Worm (Caenorhabditis elegans): ENCODE results near the gene cogc-6.

cogc-6 gene

DNA sequence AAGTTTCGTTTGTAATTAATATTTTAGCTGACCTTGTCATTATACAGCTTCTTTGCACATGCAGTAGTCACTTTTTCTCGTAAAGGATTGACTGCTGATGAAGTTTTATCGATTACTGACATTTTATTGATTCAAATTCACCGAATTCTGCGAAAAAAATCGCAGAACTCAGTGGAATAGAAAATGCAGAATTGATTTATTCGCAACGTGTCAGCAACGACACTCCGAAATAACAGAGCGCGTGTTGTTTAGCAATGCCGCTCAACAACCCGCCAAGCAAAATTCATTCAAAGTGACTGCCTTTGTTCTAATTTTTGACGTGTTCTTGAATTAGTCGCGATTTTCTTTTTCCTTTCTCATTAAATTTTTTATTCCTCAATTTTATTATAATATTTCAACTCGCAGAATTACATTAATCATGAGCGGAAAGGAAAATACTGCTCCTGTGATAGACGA, at the start of gene cogc-6, which contains the start of gene air-1:
Gene cogc-6, minus strand, starts transcription at position 234 of the 456 bp plus-strand sequence.
Gene air-1, plus strand, starts transcription at position 406 of the 456 bp plus-strand sequence.
- no peak for TF ChIP-seq unc-39 (tag; optimal IDR thresholded peaks at IDR 0.05)
- no peak for TF ChIP-seq tbx-8 (GFP tag; optimal IDR thresholded peaks at IDR 0.05)
- peak; percentile 35 for TF ChIP-seq pha-4 (tag; optimal IDR thresholded peaks at IDR 0.05)
- no peak for TF ChIP-seq zip-8 (tag; optimal IDR thresholded peaks at IDR 0.05)
- TF ChIP-seq elt-1 (tag; optimal IDR thresholded peaks at IDR 0.05; ENCODE audit: borderline replicate concordance, insufficient read depth), result no peak
- TF ChIP-seq cnd-1 (tag; optimal IDR thresholded peaks at IDR 0.05), result no peak
- no peak for TF ChIP-seq lin-13 (tag; optimal IDR thresholded peaks at IDR 0.05)
- TF ChIP-seq bed-3 (GFP tag; optimal IDR thresholded peaks at IDR 0.05), result no peak
- no peak for TF ChIP-seq sptf-1 (tag; optimal IDR thresholded peaks at IDR 0.05)
- TF ChIP-seq mep-1 (tag; optimal IDR thresholded peaks at IDR 0.05), result peak; percentile 8
- no peak for TF ChIP-seq mls-2 (tag; optimal IDR thresholded peaks at IDR 0.05)
- no peak for TF ChIP-seq M03D4.4 (tag; optimal IDR thresholded peaks at IDR 0.05)

DNA sequence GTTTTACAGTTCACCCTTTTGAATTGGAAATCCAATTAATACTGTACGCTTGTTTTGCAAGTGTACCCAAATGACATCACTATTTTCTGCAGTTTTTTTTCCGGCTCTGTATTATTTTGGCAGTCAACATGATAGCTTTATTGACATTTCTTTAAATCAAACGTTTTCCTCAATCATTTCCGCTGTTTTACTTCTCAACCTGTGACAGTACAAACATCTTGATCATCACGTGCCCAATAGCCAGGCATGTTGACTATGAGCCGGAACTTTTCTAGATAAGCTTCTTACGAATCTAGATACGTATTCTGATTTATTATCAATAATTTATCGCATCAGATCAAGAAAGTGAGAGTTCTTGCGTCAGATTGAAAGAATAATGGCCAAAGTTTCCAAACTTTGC, 48.8 kb upstream of the cogc-6 start:
- no peak for TF ChIP-seq lin-32 (GFP tag; optimal IDR thresholded peaks at IDR 0.05)

DNA sequence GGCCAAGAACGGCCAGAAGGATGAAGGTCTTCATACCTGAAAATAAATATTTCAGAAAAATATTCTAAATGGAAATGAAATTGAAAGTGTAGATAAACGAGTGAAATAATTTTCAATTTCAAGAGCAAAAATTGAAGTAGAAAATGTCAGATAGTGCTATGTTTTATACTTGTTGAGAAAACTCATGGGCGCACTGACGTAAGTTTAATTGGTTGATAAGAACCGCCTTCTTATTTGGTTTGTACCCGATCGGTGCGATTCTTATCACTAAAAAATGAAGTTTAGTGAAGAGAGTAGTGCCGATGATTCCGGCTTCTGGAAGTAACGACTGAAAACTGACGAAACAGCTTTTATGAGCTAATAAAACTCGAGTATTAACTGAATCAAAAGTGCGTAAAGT, 47.8 kb upstream of the cogc-6 start, which contains the start of the genes asp-6 and asp-12:
Gene asp-6, minus strand, starts transcription at position 36 of the 400 bp plus-strand sequence.
Gene asp-12, plus strand, starts transcription at position 309 of the 400 bp plus-strand sequence.
- no peak for TF ChIP-seq mab-5 (tag; optimal IDR thresholded peaks at IDR 0.05)
- TF ChIP-seq M03D4.4 (tag; optimal IDR thresholded peaks at IDR 0.05), result no peak
- TF ChIP-seq pha-4 (tag; optimal IDR thresholded peaks at IDR 0.05), result no peak
- no peak for TF ChIP-seq nhr-12 (tag; optimal IDR thresholded peaks at IDR 0.05)
- no peak for TF ChIP-seq elt-1 (tag; optimal IDR thresholded peaks at IDR 0.05; ENCODE audit: borderline replicate concordance, insufficient read depth)
- TF ChIP-seq ces-1 (GFP tag; optimal IDR thresholded peaks at IDR 0.05), result no peak
- no peak for TF ChIP-seq cnd-1 (tag; optimal IDR thresholded peaks at IDR 0.05)
- no peak for TF ChIP-seq elt-3 (tag; optimal IDR thresholded peaks at IDR 0.05)
- TF ChIP-seq lsy-2 (tag; optimal IDR thresholded peaks at IDR 0.05), result no peak

DNA sequence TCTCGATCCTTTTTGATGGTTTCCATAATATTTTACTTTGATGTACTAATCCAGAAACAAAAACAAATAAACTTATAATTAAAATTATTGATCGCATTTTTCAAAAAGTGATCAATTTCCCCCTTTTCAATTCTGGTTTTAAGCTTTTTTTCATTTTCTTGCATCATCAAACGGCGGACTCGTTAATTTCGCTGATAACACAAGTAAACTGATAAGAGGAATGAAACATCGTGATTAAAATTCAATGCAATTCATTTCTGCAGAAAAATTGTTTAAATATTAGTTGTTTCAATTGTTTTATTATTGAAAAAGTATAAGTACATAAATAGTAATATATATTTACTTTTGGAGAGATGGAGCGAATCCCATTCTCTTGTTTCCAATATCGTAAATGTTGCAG, 46.2 kb upstream of the cogc-6 start:
- no peak for TF ChIP-seq elt-1 (tag; optimal IDR thresholded peaks at IDR 0.05; ENCODE audit: borderline replicate concordance, insufficient read depth)
- no peak for TF ChIP-seq snpc-4 (tag; optimal IDR thresholded peaks at IDR 0.05)
- no peak for TF ChIP-seq ces-1 (GFP tag; optimal IDR thresholded peaks at IDR 0.05)
- no peak for TF ChIP-seq lin-32 (GFP tag; optimal IDR thresholded peaks at IDR 0.05)
- no peak for TF ChIP-seq drap-1 (GFP tag; optimal IDR thresholded peaks at IDR 0.05)
- TF ChIP-seq nhr-237 (tag; optimal IDR thresholded peaks at IDR 0.05), result no peak
- TF ChIP-seq sem-2 (GFP tag; optimal IDR thresholded peaks at IDR 0.05), result no peak
- TF ChIP-seq ham-2 (GFP tag; optimal IDR thresholded peaks at IDR 0.05), result no peak
- no peak for TF ChIP-seq ceh-83 (GFP tag; optimal IDR thresholded peaks at IDR 0.05)
- no peak for TF ChIP-seq bed-3 (GFP tag; optimal IDR thresholded peaks at IDR 0.05)
- TF ChIP-seq blmp-1 (tag; optimal IDR thresholded peaks at IDR 0.05), result no peak
- TF ChIP-seq sptf-1 (tag; optimal IDR thresholded peaks at IDR 0.05), result no peak
- TF ChIP-seq tbx-8 (GFP tag; optimal IDR thresholded peaks at IDR 0.05), result no peak
- TF ChIP-seq unc-62 (GFP tag; optimal IDR thresholded peaks at IDR 0.05), result no peak
- TF ChIP-seq ztf-11 (tag; optimal IDR thresholded peaks at IDR 0.05), result no peak
- no peak for TF ChIP-seq hlh-1 (tag; optimal IDR thresholded peaks at IDR 0.05)
- no peak for TF ChIP-seq zip-8 (tag; optimal IDR thresholded peaks at IDR 0.05)
- TF ChIP-seq ceh-43 (GFP tag; optimal IDR thresholded peaks at IDR 0.05), result no peak
- no peak for TF ChIP-seq ceh-39 (tag; optimal IDR thresholded peaks at IDR 0.05)
- no peak for TF ChIP-seq unc-39 (tag; optimal IDR thresholded peaks at IDR 0.05)

DNA sequence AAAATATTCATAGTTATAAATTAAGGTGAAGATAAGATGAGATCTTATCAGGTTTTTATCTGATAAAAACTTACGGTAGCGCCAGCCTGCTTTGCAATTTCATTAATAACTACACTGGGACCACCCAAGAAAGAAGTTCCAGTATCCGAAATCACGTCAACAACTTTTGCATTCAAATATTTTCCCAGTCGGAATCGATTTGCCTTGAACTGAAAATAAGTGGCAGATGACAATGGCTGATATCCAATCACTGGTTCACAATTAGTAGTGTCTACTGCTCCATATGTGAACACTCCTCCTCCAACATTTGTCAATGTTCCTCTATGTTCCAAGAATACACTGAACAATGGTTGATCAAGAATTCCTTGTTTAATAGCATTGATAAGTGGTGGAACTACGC, 45.1 kb upstream of the cogc-6 start, which contains the start of gene F21F8.5:
Gene F21F8.5, minus strand, starts transcription at position 101 of the 400 bp plus-strand sequence.
- no peak for TF ChIP-seq bed-3 (GFP tag; optimal IDR thresholded peaks at IDR 0.05)
- TF ChIP-seq sptf-1 (tag; optimal IDR thresholded peaks at IDR 0.05), result no peak
- TF ChIP-seq ces-1 (GFP tag; optimal IDR thresholded peaks at IDR 0.05), result no peak
- TF ChIP-seq nhr-76 (tag; optimal IDR thresholded peaks at IDR 0.05), result no peak
- no peak for TF ChIP-seq snpc-4 (tag; optimal IDR thresholded peaks at IDR 0.05)
- no peak for TF ChIP-seq lin-13 (tag; optimal IDR thresholded peaks at IDR 0.05)
- TF ChIP-seq cnd-1 (tag; optimal IDR thresholded peaks at IDR 0.05), result no peak
- no peak for TF ChIP-seq drap-1 (GFP tag; optimal IDR thresholded peaks at IDR 0.05)
- TF ChIP-seq unc-120 (tag; optimal IDR thresholded peaks at IDR 0.05; ENCODE audit: poor library complexity, severe bottlenecking), result no peak
- no peak for TF ChIP-seq M03D4.4 (tag; optimal IDR thresholded peaks at IDR 0.05)
- TF ChIP-seq mep-1 (tag; optimal IDR thresholded peaks at IDR 0.05), result no peak
- TF ChIP-seq flh-1 (GFP tag; optimal IDR thresholded peaks at IDR 0.05), result no peak
- TF ChIP-seq nhr-2 (tag; optimal IDR thresholded peaks at IDR 0.05), result no peak
- TF ChIP-seq ztf-11 (tag; optimal IDR thresholded peaks at IDR 0.05), result no peak
- no peak for TF ChIP-seq zip-8 (tag; optimal IDR thresholded peaks at IDR 0.05)
- TF ChIP-seq ceh-39 (tag; optimal IDR thresholded peaks at IDR 0.05), result no peak
